Fruit fly (Drosophila melanogaster): Measurements from ENCODE around the gene mRpL47.

The mRpL47 gene

DNA sequence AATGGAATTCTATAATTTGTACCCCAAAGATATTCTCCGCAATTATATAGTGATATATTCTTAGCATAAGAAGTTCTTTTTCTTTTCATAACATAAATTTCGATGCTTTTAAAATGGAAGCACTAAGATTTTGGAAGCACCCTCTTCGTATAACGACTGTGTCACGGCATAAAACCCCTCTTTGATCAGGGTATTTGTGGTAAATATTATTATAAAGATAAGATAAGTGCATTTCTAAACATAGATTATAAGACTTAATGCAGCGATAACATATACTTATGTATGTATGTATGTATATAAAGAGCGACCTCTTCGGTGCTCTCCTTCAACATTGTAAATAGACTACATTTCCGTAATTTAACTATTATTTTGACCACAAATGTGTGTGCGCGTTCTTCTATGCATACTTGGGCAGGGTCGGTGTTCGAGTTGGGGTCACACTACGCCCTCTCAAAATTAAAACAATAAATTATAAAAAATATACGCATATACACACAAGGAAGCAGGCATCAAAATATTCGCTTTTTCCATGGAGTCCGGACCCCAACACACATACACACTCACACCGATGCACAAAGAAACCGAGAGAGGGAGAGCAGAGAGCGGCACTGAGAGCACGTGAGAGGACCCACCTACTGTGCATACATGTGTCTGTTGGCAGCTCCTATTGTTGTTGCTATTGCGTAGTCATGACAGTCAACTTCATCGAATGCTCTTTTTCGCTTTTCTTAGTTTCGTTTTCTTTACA is 34.7 kb upstream of the mRpL47 start (continued):
- TF ChIP-seq Camta (GFP tag; optimal IDR thresholded peaks at IDR 0.05) (no peak), Eip74EF (GFP tag; optimal IDR thresholded peaks at IDR 0.05) (peak; percentile 34 to 39), CG4404 (GFP tag; IDR thresholded peaks at IDR 0.05) (no peak), CG12236 (GFP tag; optimal IDR thresholded peaks at IDR 0.05) (no peak), ara (GFP tag; IDR thresholded peaks at IDR 0.05) (no peak), sr (GFP tag; IDR thresholded peaks at IDR 0.05) (no peak), nerfin-1 (tag; optimal IDR thresholded peaks at IDR 0.05) (peak; percentile 25), tap (tag; optimal IDR thresholded peaks at IDR 0.05) (peak; percentile 1), corto (GFP tag; optimal IDR thresholded peaks at IDR 0.05) (peak; percentile 42), inv (GFP tag; IDR thresholded peaks at IDR 0.05; ENCODE audit: partially characterized antibody) (no peak), sug (tag; optimal IDR thresholded peaks at IDR 0.05) (no peak), Sox100B (GFP tag; optimal IDR thresholded peaks at IDR 0.05) (peak; percentile 13), Dll (GFP tag; IDR thresholded peaks at IDR 0.05; ENCODE audit: partially characterized antibody) (no peak), oc (tag; optimal IDR thresholded peaks at IDR 0.05) (peak; percentile 50), HLHmδ (GFP tag; optimal IDR thresholded peaks at IDR 0.05) (peak; percentile 41), CG9876 (GFP tag; optimal IDR thresholded peaks at IDR 0.05) (no peak), h (optimal IDR thresholded peaks at IDR 0.05) (no peak), odd (GFP tag; optimal IDR thresholded peaks at IDR 0.05) (peak; percentile 6), CG15601 (tag; optimal IDR thresholded peaks at IDR 0.05) (peak; percentile 52), trem (tag; optimal IDR thresholded peaks at IDR 0.05) (peak; percentile 7), yki (optimal IDR thresholded peaks at IDR 0.05) (peak; percentile 96), CG5180 (GFP tag; optimal IDR thresholded peaks at IDR 0.05) (peak; percentile 40), CG10959 (GFP tag; IDR thresholded peaks at IDR 0.05) (no peak), esg (GFP tag; conservative IDR thresholded peaks at IDR 0.05) (no peak), Mad (GFP tag; optimal IDR thresholded peaks at IDR 0.05) (no peak), Med (GFP tag) (peak; percentile 66), tna (GFP tag; IDR thresholded peaks at IDR 0.05; ENCODE audit: partially characterized antibody) (no peak), jigr1 (GFP tag; IDR thresholded peaks at IDR 0.05) (no peak), Bdp1 (GFP tag; optimal IDR thresholded peaks at IDR 0.05) (no peak), CG16779 (GFP tag; IDR thresholded peaks at IDR 0.05) (no peak), CG17568 (GFP tag; optimal IDR thresholded peaks at IDR 0.05) (peak; percentile 22), Trl (optimal IDR thresholded peaks at IDR 0.05) (peak; percentile 99 to 100), Trl (GFP tag; optimal IDR thresholded peaks at IDR 0.05) (peak; percentile 66), onecut (GFP tag; IDR thresholded peaks at IDR 0.05) (peak; percentile 4), dmrt11E (tag; optimal IDR thresholded peaks at IDR 0.05) (no peak), z (GFP tag; IDR thresholded peaks at IDR 0.05) (no peak), salm (tag; optimal IDR thresholded peaks at IDR 0.05) (no peak), CG2712 (tag; optimal IDR thresholded peaks at IDR 0.05) (peak; percentile 16), Tbp (GFP tag; optimal IDR thresholded peaks at IDR 0.05) (peak; percentile 44), mirr (GFP tag; optimal IDR thresholded peaks at IDR 0.05) (peak; percentile 1), ATbp (GFP tag; optimal IDR thresholded peaks at IDR 0.05) (peak; percentile 27), CG6654 (GFP tag; optimal IDR thresholded peaks at IDR 0.05) (no peak), exex (tag; optimal IDR thresholded peaks at IDR 0.05) (peak; percentile 39), CG2875 (GFP tag; optimal IDR thresholded peaks at IDR 0.05) (peak; percentile 12), PHDP (tag; optimal IDR thresholded peaks at IDR 0.05) (peak; percentile 1), Hr39 (optimal IDR thresholded peaks at IDR 0.05) (no peak), amos (GFP tag; IDR thresholded peaks at IDR 0.05; ENCODE audit: partially characterized antibody) (no peak), CG15269 (tag; optimal IDR thresholded peaks at IDR 0.05) (peak; percentile 27), CG18262 (tag; optimal IDR thresholded peaks at IDR 0.05) (no peak), gce (GFP tag; IDR thresholded peaks at IDR 0.05) (no peak), CG17385 (GFP tag; optimal IDR thresholded peaks at IDR 0.05) (peak; percentile 18)
